Worm (Caenorhabditis elegans) whole organism, L3 larva: ENCODE data around the gene hpo-38.

Source experiments
- elt-1 ChIP-seq: fragments of 150-350 bp; optimal IDR thresholded peaks from 2 replicates; lab custom pipeline; 2014; ENCODE audit warnings: missing biosample characterization, missing genetic modification characterization
- nhr-12 ChIP-seq: fragments of 150-350 bp; optimal IDR thresholded peaks from 2 replicates; lab custom pipeline; 2014; ENCODE audit warnings: missing biosample characterization, missing genetic modification characterization
- nhr-76 ChIP-seq: fragments of 150-350 bp; sonication (generic microtip); optimal IDR thresholded peaks from 5 replicates; lab custom pipeline; 2014; ENCODE audit warnings: missing biosample characterization, missing genetic modification characterization
- skn-1 ChIP-seq: fragments of 150-350 bp; optimal IDR thresholded peaks from 2 replicates; lab custom pipeline; 2014; ENCODE audit warnings: missing biosample characterization, missing genetic modification characterization

DNA sequence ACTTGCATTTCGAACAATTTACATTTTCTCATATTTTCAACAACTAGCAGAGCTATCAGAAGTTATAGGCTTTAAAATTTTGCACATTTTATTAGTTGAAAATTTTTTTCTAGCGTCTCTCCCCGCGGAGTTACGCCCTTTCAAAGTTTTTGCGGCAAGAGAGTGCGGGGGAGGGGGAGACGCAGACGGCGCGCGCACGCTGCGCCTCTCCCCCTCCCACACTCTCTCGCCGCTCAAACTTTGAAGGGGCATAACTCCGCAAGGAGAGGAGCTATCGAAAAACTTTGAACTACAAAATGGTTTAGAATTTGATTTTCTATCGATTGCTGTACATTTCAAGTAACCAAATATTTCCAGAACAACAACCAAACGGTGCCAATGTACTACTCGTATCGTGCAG lies 3.2 kb upstream of the hpo-38 start:
- no peak for TF ChIP-seq nhr-12
- TF ChIP-seq elt-1 (tag; lab: Kevin White, UChicago): no peak
- no peak for TF ChIP-seq nhr-76 (tag; lab: Kevin White, UChicago)
- TF ChIP-seq skn-1 (tag; lab: Kevin White, UChicago): no peak
